Fruit fly (Drosophila melanogaster): Measurements from ENCODE around the gene sba.

Gene sba

DNA sequence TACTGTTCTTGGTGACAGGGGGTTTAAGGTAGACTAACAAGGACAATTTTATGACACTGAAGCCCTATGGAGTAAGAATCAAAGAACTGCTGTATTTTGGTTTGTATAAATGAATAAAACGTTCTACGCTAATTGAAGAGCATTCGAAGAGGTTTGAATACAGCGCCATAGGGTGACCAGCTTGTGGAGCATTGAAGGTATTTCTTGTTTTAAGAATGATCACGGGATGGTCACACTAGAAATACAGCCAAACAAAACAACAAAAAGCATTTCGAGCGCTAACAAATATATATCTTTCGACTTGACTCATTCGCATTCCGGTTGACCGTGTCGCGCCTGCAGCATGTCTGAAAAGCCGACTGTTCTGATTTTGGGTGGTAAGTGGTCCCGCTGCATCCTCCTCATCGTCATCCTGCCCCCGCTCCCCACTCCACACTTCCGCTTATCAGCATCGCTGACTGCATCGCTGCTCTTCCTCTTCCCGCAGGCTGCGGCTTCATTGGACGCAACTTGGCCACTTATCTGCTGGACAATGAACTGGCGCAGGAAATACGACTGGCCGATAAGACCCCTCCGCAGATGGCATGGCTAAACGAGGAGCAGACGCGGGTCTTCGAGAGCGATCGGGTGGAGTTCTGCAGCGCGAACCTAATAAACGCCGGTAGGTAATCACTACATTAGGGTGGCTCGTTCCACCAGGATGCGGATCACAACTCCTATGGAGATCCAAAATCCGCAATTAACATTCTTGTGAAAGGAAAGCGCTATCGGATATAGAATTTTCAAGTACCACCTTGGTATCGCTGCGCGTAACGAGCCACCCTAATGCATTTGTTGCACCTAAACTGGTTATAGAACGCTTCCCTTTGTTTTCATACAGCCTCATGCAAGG is 11.2 kb upstream of the sba start, which contains the start of gene CG5854 (continued):
- TF ChIP-seq Doc3 (GFP tag; IDR thresholded peaks at IDR 0.05; ENCODE audit: partially characterized antibody): no peak
- peak; percentile 69; the same call in 2 of the 3 replicates for TF ChIP-seq ase (GFP tag; IDR thresholded peaks at IDR 0.05)
- peak; percentile 29 for TF ChIP-seq Spps (tag; optimal IDR thresholded peaks at IDR 0.05)
- no peak for TF ChIP-seq Trl (optimal IDR thresholded peaks at IDR 0.05)
- TF ChIP-seq Trl (GFP tag; optimal IDR thresholded peaks at IDR 0.05): peak; percentile 76
- TF ChIP-seq Dp (GFP tag; optimal IDR thresholded peaks at IDR 0.05): peak; percentile 95
- no peak for TF ChIP-seq NFAT (GFP tag; IDR thresholded peaks at IDR 0.05)
- TF ChIP-seq danr (GFP tag; IDR thresholded peaks at IDR 0.05): peak; percentile 35; the same call in 1 of the 2 replicates
- peak; percentile 21 for TF ChIP-seq CG2116 (GFP tag; optimal IDR thresholded peaks at IDR 0.05)
- TF ChIP-seq dimm (GFP tag; IDR thresholded peaks at IDR 0.05): peak; percentile 5; the same call in 1 of the 2 replicates
- TF ChIP-seq CG9876 (GFP tag; optimal IDR thresholded peaks at IDR 0.05): peak; percentile 73
- TF ChIP-seq fd3F (GFP tag; optimal IDR thresholded peaks at IDR 0.05): peak; percentile 21
- TF ChIP-seq CoRest (tag; optimal IDR thresholded peaks at IDR 0.05): peak; percentile 52
- peak; percentile 63; the same call in 2 of the 3 replicates for TF ChIP-seq CG34422 (GFP tag; IDR thresholded peaks at IDR 0.05)
- TF ChIP-seq TFAM (GFP tag; optimal IDR thresholded peaks at IDR 0.05): no peak
- TF ChIP-seq CG2120 (GFP tag; optimal IDR thresholded peaks at IDR 0.05): peak; percentile 59
- no peak for TF ChIP-seq sc (optimal IDR thresholded peaks at IDR 0.05)
- TF ChIP-seq sc (GFP tag; optimal IDR thresholded peaks at IDR 0.05): peak; percentile 62
- TF ChIP-seq Kr (GFP tag; optimal IDR thresholded peaks at IDR 0.05): no peak
- TF ChIP-seq CG13424 (tag; optimal IDR thresholded peaks at IDR 0.05): peak; percentile 69
- peak; percentile 56 for TF ChIP-seq Atf3 (GFP tag; optimal IDR thresholded peaks at IDR 0.05)
- TF ChIP-seq wdn (GFP tag; IDR thresholded peaks at IDR 0.05): peak; percentile 33; the same call in 1 of the 2 replicates
- TF ChIP-seq sqz (GFP tag; optimal IDR thresholded peaks at IDR 0.05): no peak
- TF ChIP-seq CG30020 (tag; optimal IDR thresholded peaks at IDR 0.05): peak; percentile 5
- TF ChIP-seq insv (GFP tag; optimal IDR thresholded peaks at IDR 0.05): no peak
- TF ChIP-seq CG3407 (GFP tag; optimal IDR thresholded peaks at IDR 0.05): peak; percentile 74
- peak; percentile 88 for TF ChIP-seq CG17328 (GFP tag; IDR thresholded peaks at IDR 0.05)
- peak; percentile 68 for TF ChIP-seq NC2α (GFP tag; optimal IDR thresholded peaks at IDR 0.05)
- TF ChIP-seq Pdp1 (GFP tag; optimal IDR thresholded peaks at IDR 0.05): peak; percentile 58 to 71
- no peak for TF ChIP-seq jing (GFP tag; optimal IDR thresholded peaks at IDR 0.05)
- peak; percentile 95 for TF ChIP-seq nom (GFP tag; optimal IDR thresholded peaks at IDR 0.05)
- peak; percentile 89 for TF ChIP-seq CG17385 (GFP tag; optimal IDR thresholded peaks at IDR 0.05)
- TF ChIP-seq pho (GFP tag; optimal IDR thresholded peaks at IDR 0.05): peak; percentile 22
- peak; percentile 64 for TF ChIP-seq tx (GFP tag; optimal IDR thresholded peaks at IDR 0.05)
- peak; percentile 31 to 75 for TF ChIP-seq chif (GFP tag; optimal IDR thresholded peaks at IDR 0.05)
- TF ChIP-seq zf30C (GFP tag; optimal IDR thresholded peaks at IDR 0.05): no peak
- peak; percentile 48 for TF ChIP-seq wor (GFP tag; IDR thresholded peaks at IDR 0.05)
- TF ChIP-seq Sox102F (GFP tag; optimal IDR thresholded peaks at IDR 0.05): peak; percentile 86
- peak; percentile 33; the same call in 1 of the 2 replicates for TF ChIP-seq gsb (GFP tag; IDR thresholded peaks at IDR 0.05)
- TF ChIP-seq CG12942 (GFP tag; optimal IDR thresholded peaks at IDR 0.05): peak; percentile 50

dm6 chr3R:23933430-23933683 is 10.6 kb upstream of the sba start, which contains the start of gene RpS19b:
Gene RpS19b (minus strand): TSS chr3R:23933530.
- TF ChIP-seq Adf1 (GFP tag; IDR thresholded peaks at IDR 0.05) (no peak), CG1647 (GFP tag; optimal IDR thresholded peaks at IDR 0.05) (no peak), Rfx (GFP tag; IDR thresholded peaks at IDR 0.05) (no peak), HmgD (GFP tag; optimal IDR thresholded peaks at IDR 0.05) (no peak), CG15479 (GFP tag; optimal IDR thresholded peaks at IDR 0.05) (no peak), ci (GFP tag; IDR thresholded peaks at IDR 0.05) (no peak), CG12942 (GFP tag; optimal IDR thresholded peaks at IDR 0.05) (no peak), CG31388 (GFP tag; optimal IDR thresholded peaks at IDR 0.05) (no peak)

All from whole organism, embryonic.